Worm (Caenorhabditis elegans) whole organism, L2 larva: Measurements from ENCODE around the gene lpin-1.

Source experiments
- blmp-1 ChIP-seq: sonication (generic microtip); optimal IDR thresholded peaks from 2 replicates; lab custom pipeline; 2017; ENCODE audit warnings: missing genetic modification characterization, mild to moderate bottlenecking, missing compliant biosample characterization, antibody characterized with exemption, moderate library complexity; ENCODE audit not compliant: insufficient read depth
- dmd-4 ChIP-seq: sonication (generic microtip); optimal IDR thresholded peaks from 2 replicates; lab custom pipeline; 2017; ENCODE audit warnings: missing biosample characterization, missing genetic modification characterization
- nhr-77 ChIP-seq: fragments of 150-350 bp; optimal IDR thresholded peaks from 2 replicates; lab custom pipeline; 2014; ENCODE audit warnings: missing biosample characterization, missing genetic modification characterization
- snpc-4 ChIP-seq: fragments of 150-350 bp; optimal IDR thresholded peaks from 2 replicates; lab custom pipeline; 2014; ENCODE audit warnings: missing biosample characterization, missing genetic modification characterization
- zag-1 ChIP-seq: fragments of 150-350 bp; optimal IDR thresholded peaks from 2 replicates; lab custom pipeline; 2014; ENCODE audit warnings: missing biosample characterization, missing genetic modification characterization

DNA sequence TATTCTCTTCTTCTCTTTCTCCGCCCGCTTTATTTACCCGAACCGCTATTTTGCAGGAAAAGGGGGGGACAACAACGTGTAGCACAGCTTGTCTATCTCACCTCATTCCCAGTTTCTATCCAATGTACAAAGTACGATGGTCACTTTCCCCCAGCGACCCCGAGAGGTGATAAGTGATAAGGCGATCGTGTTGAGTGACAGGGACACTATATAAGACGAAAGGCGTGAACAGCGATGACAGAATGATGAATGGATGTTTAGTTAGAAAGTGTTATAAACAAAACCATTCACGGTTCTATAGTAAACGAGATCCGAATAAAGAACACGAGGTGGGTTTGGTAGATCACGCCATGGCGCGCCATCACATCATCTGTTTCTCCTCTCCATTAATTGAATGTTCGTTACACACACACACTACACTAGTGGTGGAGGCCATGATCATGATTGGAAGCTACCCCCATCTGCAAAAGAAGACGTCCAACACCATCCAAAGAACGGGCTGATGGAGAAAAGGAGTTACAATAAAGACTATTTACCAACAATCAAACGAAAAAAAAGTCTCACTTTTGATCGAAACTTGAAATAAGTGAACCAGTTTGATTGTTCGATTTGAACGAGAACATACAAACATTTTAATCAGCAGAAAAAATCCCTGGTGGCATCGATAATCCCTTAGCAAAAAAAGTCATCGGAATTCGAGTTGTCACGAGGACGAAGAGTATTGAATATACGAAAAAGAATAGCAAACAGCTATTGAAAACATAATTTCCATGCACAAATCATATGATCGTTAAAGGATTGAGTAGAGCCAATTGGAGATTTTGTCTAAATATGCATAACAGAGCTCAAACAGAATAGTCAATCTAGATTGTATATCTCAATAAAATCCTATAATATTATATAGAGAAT lies 2.7 kb upstream of the lpin-1 start:
- TF ChIP-seq dmd-4 = no peak
- TF ChIP-seq nhr-77 = no peak
- TF ChIP-seq snpc-4 = peak; percentile 43
- peak; percentile 93 for TF ChIP-seq blmp-1
- TF ChIP-seq zag-1 = no peak
